Fruit fly (Drosophila melanogaster): ENCODE measurements around the gene P5CDh1.

dm6 chr3L:21821780-21822179, 19.4 kb downstream of the P5CDh1 start, which contains the start of gene CycH:
- TF ChIP-seq CG8478 (optimal IDR thresholded peaks at IDR 0.05) (no peak), CTCF (optimal IDR thresholded peaks at IDR 0.05) (peak in 1 of 2 experiments; percentile 1)

Data from S2 (cell line).